Fruit fly (Drosophila melanogaster): Measurements from ENCODE around the gene Zmynd8.

- TF ChIP-seq CG12659 (GFP tag; optimal IDR thresholded peaks at IDR 0.05) (no peak), Hr39 (optimal IDR thresholded peaks at IDR 0.05) (no peak), NK7.1 (GFP tag; optimal IDR thresholded peaks at IDR 0.05) (no peak), vnd (GFP tag; IDR thresholded peaks at IDR 0.05; ENCODE audit: partially characterized antibody) (no peak), toy (GFP tag; IDR thresholded peaks at IDR 0.05) (no peak)
These were observed 44.2 kb downstream of the Zmynd8 start, which contains the start of gene ttk for dm6 chr3R:31713306-31714123.

All from whole organism, embryonic.